Fruit fly (Drosophila melanogaster): ENCODE measurements around the gene ranshi.

Gene ranshi

DNA sequence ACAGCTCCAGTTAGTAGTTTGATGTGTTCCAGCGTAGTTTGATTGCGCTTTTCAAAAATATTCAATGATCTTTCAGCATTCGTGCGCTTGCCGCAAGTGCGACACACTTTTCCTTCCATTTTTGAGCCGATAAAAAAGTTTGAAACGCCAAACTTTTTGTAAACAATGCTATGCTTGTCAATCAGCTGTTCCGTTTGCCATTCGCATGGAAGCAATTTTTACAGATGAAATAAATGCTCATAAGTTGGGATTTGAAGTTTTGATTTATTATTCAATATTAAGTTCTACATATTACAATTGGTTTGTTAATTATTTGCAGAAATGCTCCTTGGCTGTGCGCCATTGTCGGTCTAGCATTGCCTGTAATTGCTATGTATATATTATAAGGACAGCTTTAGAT is at the start of gene ranshi:
Gene ranshi (minus strand): TSS at position 152 of the 400 bp plus-strand sequence.
- TF ChIP-seq CG8478 (optimal IDR thresholded peaks at IDR 0.05) (no peak), psq (optimal IDR thresholded peaks at IDR 0.05) (no peak), EcR (GFP tag; optimal IDR thresholded peaks at IDR 0.05) (no peak), usp (GFP tag; optimal IDR thresholded peaks at IDR 0.05) (no peak), pan (optimal IDR thresholded peaks at IDR 0.05) (no peak), Dll (optimal IDR thresholded peaks at IDR 0.05) (no peak)

DNA sequence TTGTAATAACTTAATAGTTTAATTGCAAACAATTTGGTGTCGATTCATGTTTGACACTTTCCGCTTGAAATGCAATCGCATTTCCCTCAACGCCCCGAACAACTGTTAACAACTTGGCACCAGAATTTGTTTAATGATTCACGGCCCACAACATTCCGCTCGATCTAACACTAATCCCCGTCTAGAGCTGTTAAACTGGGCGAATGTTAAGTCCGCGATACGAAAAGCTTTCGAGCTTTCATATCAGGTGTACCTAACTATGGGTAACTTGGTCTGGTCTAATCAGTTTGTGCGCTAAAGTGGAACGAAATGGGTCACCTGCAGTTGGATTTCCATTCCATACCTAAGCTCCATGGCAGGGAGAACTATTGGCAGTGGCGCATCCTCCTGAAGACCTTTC is 43.6 kb upstream of the ranshi start, which contains the start of gene CG34301:
Gene CG34301 (plus strand): TSS at position 301 of the 400 bp plus-strand sequence.
- TF ChIP-seq psq (optimal IDR thresholded peaks at IDR 0.05) = no peak
- no peak for TF ChIP-seq usp (GFP tag; optimal IDR thresholded peaks at IDR 0.05)
- no peak for TF ChIP-seq EcR (GFP tag; optimal IDR thresholded peaks at IDR 0.05)
- no peak for TF ChIP-seq Dll (optimal IDR thresholded peaks at IDR 0.05)
- no peak for TF ChIP-seq pan (optimal IDR thresholded peaks at IDR 0.05)
- TF ChIP-seq CG8478 (optimal IDR thresholded peaks at IDR 0.05) = no peak

DNA sequence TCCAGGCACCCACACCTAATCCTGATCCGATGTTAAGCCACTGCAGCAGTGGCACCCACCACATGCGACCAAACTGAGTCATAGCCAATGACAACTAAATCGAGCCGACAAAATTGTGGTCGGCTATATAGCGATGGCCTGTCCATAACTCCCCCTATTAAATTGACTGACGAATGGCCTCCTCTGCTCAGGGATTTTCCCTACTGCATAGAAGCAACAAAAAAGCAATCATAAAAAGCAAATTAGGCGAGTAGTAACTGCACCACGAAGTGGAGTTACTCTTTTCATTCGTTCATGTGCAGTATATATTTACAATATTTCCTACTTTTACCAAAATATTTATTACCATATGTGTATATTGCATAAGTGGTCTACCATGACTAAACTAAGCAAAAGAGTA is 43.1 kb upstream of the ranshi start, which contains the start of gene CG13318:
Gene CG13318 (minus strand): TSS at position 101 of the 400 bp plus-strand sequence.
- no peak for TF ChIP-seq EcR (GFP tag; optimal IDR thresholded peaks at IDR 0.05)
- TF ChIP-seq Dll (optimal IDR thresholded peaks at IDR 0.05) = no peak
- TF ChIP-seq psq (optimal IDR thresholded peaks at IDR 0.05) = no peak
- TF ChIP-seq pan (optimal IDR thresholded peaks at IDR 0.05) = no peak
- TF ChIP-seq CG8478 (optimal IDR thresholded peaks at IDR 0.05) = no peak
- no peak for TF ChIP-seq usp (GFP tag; optimal IDR thresholded peaks at IDR 0.05)

DNA sequence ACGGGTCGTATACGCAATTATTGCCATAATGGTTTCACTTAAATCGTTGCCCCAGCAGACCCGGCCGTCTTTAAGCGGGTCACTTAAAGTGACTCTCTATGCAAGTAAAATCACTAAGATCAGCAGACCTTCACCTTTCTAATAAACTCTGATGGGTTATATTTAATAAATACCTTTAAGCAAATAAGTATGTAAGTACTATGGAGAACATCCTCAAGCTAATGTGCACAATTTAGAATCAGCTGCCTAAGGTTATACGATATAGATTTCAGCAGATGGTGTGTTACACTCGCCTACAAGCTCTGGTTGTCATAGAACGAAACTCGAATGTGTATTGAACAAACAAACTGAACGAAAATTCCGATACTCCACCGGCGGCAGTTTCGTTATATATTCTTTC is 39.6 kb upstream of the ranshi start, which contains the start of gene CG8236:
Gene CG8236 (plus strand): TSS at position 301 of the 400 bp plus-strand sequence.
- TF ChIP-seq pan (optimal IDR thresholded peaks at IDR 0.05) = no peak
- no peak for TF ChIP-seq CG8478 (optimal IDR thresholded peaks at IDR 0.05)
- no peak for TF ChIP-seq usp (GFP tag; optimal IDR thresholded peaks at IDR 0.05)
- no peak for TF ChIP-seq psq (optimal IDR thresholded peaks at IDR 0.05)
- no peak for TF ChIP-seq Dll (optimal IDR thresholded peaks at IDR 0.05)
- no peak for TF ChIP-seq EcR (GFP tag; optimal IDR thresholded peaks at IDR 0.05)

DNA sequence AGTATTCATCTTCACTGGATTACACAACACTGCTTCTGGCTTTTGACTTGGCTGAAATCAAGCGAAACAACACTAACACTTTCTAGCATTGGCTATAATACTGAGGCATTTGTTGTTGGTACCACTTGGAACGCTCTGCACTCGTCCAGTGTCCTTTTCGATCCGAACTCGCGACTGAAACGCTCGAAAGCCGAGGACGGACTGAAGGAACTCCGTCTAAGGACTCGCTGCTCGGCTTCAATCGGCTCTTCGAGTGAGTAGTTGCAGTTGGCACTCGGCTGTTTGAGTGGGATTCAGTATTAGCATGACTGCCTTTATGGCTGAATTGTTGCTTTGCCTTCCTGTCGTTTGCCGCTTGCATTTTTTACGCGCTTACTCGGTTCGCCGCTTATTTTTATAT is 38.5 kb upstream of the ranshi start, which contains the start of the genes CG34135 and CG11768:
Gene CG34135 (minus strand): TSS at position 194 of the 400 bp plus-strand sequence.
Gene CG11768 (minus strand): TSS at position 203 of the 400 bp plus-strand sequence.
- TF ChIP-seq pan (optimal IDR thresholded peaks at IDR 0.05) = no peak
- no peak for TF ChIP-seq CG8478 (optimal IDR thresholded peaks at IDR 0.05)
- no peak for TF ChIP-seq Dll (optimal IDR thresholded peaks at IDR 0.05)
- no peak for TF ChIP-seq EcR (GFP tag; optimal IDR thresholded peaks at IDR 0.05)
- TF ChIP-seq psq (optimal IDR thresholded peaks at IDR 0.05) = no peak
- no peak for TF ChIP-seq usp (GFP tag; optimal IDR thresholded peaks at IDR 0.05)

DNA sequence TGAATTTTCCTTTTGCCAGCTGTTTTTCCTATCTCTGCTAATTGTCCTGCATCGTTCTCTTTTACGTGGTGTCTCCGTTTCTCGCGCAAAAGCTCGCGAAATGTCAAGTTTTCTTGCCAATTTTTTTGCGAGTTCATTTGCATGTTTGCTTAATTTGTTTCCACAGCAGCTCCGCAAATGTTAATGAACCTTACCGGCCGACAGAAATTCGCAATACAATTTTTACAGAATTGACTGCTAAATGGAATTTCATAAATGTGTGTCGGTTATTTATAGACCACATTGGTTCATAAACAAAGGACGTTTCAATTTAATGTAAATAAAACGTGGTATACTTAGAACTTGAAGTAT is 19.3 kb upstream of the ranshi start:
- TF ChIP-seq CG8478 (optimal IDR thresholded peaks at IDR 0.05) (no peak), pan (optimal IDR thresholded peaks at IDR 0.05) (no peak), usp (GFP tag; optimal IDR thresholded peaks at IDR 0.05) (no peak), psq (optimal IDR thresholded peaks at IDR 0.05) (no peak), Dll (optimal IDR thresholded peaks at IDR 0.05) (no peak), EcR (GFP tag; optimal IDR thresholded peaks at IDR 0.05) (no peak)

DNA sequence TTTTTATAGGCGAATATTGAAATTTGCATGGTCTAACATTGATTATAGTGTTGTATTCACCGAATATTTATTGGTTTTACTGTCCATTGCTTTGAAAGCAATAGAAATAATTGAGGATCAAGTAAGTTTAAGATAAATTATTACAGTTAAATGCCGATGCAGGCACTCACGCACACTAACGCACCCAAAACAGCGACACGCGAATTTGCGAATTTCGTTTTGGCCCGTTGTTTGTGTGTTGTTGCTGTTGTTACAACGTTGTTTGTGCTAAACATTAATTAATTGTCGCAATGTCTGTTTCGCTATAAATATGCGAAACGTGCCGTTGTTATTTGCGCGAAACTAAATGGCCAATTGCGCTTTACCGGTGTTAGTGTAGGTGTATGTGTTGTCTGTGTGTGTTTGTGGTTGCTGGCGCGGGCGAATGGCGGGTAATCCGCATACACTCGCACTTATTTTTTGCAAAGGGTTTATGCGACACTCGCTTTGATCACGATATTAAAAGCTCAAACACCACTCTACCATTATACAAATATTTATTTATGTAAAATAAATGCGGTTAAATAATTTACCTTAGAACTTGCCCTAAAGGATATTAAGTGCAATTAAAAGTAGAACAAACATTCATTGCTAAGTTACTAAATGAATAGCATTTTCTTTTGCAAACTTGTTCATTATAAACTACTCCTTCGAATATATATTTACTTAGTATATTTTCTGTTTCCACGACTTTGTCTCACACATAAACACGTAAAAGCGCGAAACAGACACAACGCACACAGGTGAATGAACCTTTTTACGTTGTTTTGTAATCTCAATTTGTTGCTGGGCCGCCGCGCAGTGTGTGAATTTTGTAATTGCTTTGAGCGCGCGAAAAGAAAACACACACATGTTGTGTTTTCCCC is 18.6 kb upstream of the ranshi start:
- TF ChIP-seq usp (GFP tag; optimal IDR thresholded peaks at IDR 0.05) (no peak), Dll (optimal IDR thresholded peaks at IDR 0.05) (no peak), CG8478 (optimal IDR thresholded peaks at IDR 0.05) (no peak), psq (optimal IDR thresholded peaks at IDR 0.05) (no peak), EcR (GFP tag; optimal IDR thresholded peaks at IDR 0.05) (peak; percentile 66 to 75), pan (optimal IDR thresholded peaks at IDR 0.05) (no peak)

DNA sequence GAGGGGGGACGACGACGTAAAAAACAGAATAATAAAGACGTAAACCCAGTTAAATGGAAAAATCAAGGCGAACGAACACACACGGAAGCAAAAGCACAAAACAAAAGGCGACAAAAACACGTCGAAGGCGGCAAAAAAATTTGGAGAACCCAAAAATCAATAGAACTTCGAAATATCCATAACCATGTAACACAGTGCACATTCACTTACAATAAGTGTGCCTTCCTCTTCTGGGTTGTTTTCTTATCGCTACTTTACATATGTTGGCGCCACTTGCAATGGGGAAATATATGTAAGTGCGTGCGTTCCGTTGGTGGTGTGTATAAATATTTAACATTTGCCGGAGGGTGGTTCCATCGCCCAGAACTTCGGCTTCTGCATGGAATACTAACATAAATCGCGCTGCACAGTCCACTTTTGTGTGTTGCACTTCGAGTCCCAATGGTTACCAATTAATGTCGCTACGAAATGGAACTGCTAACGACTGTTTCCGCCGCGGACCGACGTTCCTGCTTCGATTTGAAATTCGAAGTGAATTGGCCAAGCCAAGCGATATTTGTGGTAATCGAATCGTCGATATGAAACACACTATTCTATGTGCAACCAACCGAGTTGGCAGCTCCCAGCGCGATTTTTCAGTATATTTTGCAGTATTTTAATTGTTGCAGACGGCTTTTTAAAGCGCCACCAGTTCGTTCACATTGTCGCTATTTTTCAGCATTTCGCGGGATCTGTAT is 17.8 kb upstream of the ranshi start, which contains the start of the genes CG9801 and Nasp:
Gene CG9801 (minus strand): TSS at position 542 of the 737 bp plus-strand sequence.
Gene Nasp (plus strand): TSS at position 665 of the 737 bp plus-strand sequence.
- TF ChIP-seq usp (GFP tag; optimal IDR thresholded peaks at IDR 0.05) = no peak
- no peak for TF ChIP-seq EcR (GFP tag; optimal IDR thresholded peaks at IDR 0.05)
- no peak for TF ChIP-seq Dll (optimal IDR thresholded peaks at IDR 0.05)

DNA sequence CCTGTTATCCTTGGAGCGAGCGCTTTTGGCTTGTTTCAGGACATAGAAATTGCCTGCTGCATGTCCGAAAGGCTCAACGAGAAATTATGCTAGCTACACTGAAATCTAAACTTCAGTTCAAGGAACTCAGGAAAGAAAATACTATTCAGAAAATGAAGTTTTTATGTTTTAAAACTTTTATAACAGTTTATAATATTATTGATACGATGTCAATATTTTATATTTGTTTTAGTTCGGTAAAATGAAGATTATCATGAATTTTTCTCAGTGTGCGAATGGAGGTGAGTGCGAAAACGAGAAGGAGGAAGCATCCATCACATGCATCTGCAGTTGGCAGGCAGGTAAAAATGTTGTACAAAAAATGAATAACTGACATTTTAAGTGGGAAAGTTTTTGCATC is 16.9 kb upstream of the ranshi start:
- TF ChIP-seq CG8478 (optimal IDR thresholded peaks at IDR 0.05) (no peak), Dll (optimal IDR thresholded peaks at IDR 0.05) (no peak), pan (optimal IDR thresholded peaks at IDR 0.05) (no peak), psq (optimal IDR thresholded peaks at IDR 0.05) (no peak), EcR (GFP tag; optimal IDR thresholded peaks at IDR 0.05) (no peak), usp (GFP tag; optimal IDR thresholded peaks at IDR 0.05) (no peak)

DNA sequence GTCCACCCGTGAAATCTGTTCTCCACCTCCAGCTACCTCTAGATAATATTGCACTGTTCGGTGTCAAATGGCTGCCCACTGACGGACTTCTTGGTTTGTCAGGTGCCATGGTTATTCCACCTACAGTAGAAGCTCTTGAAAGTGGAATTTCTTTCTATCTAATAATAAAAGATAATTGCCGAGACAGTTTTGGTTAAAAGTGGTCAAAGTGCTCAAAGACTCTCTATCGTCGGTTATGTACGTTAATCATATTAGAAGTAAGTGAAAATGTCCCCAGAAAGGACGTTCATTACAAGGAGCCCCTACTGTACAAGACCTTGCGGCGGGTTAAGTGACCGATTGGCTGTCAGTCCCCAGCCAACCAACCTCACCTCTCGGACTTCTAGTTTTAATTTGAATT is 14.7 kb upstream of the ranshi start:
- TF ChIP-seq CG8478 (optimal IDR thresholded peaks at IDR 0.05) (no peak), psq (optimal IDR thresholded peaks at IDR 0.05) (no peak), EcR (GFP tag; optimal IDR thresholded peaks at IDR 0.05) (no peak), pan (optimal IDR thresholded peaks at IDR 0.05) (no peak), Dll (optimal IDR thresholded peaks at IDR 0.05) (no peak), usp (GFP tag; optimal IDR thresholded peaks at IDR 0.05) (no peak)

DNA sequence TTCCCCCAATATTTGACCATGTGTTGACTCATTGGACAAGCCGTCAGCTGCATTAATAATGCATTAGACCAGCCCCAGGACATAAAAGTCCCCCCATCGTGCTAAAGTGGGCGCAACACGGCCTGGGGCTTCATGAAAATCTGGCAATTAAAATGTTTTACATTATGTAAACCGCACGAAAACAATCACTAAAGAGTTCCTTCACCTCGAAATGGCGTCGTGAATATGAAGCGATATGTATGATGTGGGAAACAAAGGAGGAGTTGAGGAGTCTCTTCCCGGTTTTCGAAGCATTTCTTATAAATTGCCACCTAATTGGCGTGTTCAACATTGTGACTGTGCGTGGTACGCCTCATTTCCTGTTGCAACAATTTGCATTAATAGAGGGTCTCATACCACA is 13.2 kb upstream of the ranshi start:
- peak in 1 of 2 experiments; percentile 69 for TF ChIP-seq EcR (GFP tag; optimal IDR thresholded peaks at IDR 0.05)
- no peak for TF ChIP-seq pan (optimal IDR thresholded peaks at IDR 0.05)
- TF ChIP-seq psq (optimal IDR thresholded peaks at IDR 0.05) = no peak

Data from whole organism.